Worm (Caenorhabditis elegans) whole organism, L4/young adult: Measurements from ENCODE around the gene K09D9.1.

Source experiments
- W03F9.2 ChIP-seq: fragments of 150-350 bp; optimal IDR thresholded peaks from 2 replicates; lab custom pipeline; 2014; ENCODE audit warnings: missing biosample characterization, missing genetic modification characterization
- him-1 ChIP-seq: sonication (generic microtip); optimal IDR thresholded peaks from 2 replicates; lab custom pipeline; 2016; ENCODE audit warnings: missing genotype, missing genetic modification reagents, missing genetic modification characterization, missing compliant biosample characterization

DNA sequence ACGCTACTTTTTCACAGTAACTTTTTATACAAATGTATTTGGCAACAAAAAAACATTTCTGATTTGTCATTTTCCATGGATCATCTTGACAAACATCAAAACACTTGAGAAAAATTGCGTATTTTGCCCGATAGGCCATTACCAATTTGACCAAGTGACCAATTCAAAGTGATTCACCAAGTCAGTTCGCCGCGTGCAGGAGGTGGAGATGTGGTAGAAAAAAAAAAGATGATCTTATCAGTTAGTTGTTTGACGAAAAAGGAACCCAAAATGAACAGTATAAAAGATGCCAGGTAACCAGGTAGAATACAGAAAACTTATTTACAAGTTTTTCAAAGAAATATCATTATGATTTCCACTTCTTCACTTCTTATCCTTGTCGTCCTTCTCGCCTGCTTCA lies 35.8 kb upstream of the K09D9.1 start, which contains the start of gene nlp-27:
- TF ChIP-seq him-1 (tag; lab: Kevin White, UChicago) (no peak), W03F9.2 (tag; lab: Kevin White, UChicago) (no peak)
